Worm (Caenorhabditis elegans) whole organism, L3 larva: ENCODE data around the gene C07A9.5.

ENCODE experiments used
- ZK546.5 ChIP-seq: sonication (generic microtip); optimal IDR thresholded peaks from 2 replicates; lab custom pipeline; 2017; ENCODE audit warnings: missing biosample characterization, missing genetic modification characterization
- aly-2 ChIP-seq: fragments of 150-350 bp; optimal IDR thresholded peaks from 2 replicates; lab custom pipeline; 2014; ENCODE audit warnings: missing biosample characterization, missing genetic modification characterization
- ama-1 ChIP-seq: fragments of 150-350 bp; optimal IDR thresholded peaks from 2 replicates; lab custom pipeline; 2018
- ceh-82 ChIP-seq: fragments of 150-350 bp; optimal IDR thresholded peaks from 2 replicates; lab custom pipeline; 2014; ENCODE audit warnings: missing biosample characterization, missing genetic modification characterization
- ceh-9 ChIP-seq: sonication (generic microtip); optimal IDR thresholded peaks from 2 replicates; lab custom pipeline; 2018; ENCODE audit warnings: missing biosample characterization, missing genetic modification characterization
- egl-5 ChIP-seq: fragments of 150-350 bp; optimal IDR thresholded peaks from 2 replicates; lab custom pipeline; 2017; ENCODE audit warnings: missing biosample characterization, missing genetic modification reagents, missing genetic modification characterization, inconsistent platforms
- elt-1 ChIP-seq: fragments of 150-350 bp; optimal IDR thresholded peaks from 2 replicates; lab custom pipeline; 2014; ENCODE audit warnings: missing biosample characterization, missing genetic modification characterization
- elt-2 ChIP-seq: sonication (generic microtip); optimal IDR thresholded peaks from 2 replicates; lab custom pipeline; 2016; ENCODE audit warnings: missing genetic modification reagents, mild to moderate bottlenecking, missing genetic modification characterization, missing compliant biosample characterization
- elt-3 ChIP-seq, 3 experiments: fragments of 150-350 bp in 1 of 3; sonication (generic microtip) in 2 of 3; optimal IDR thresholded peaks; 2 replicates in 2 of 3; 4 replicates in 1 of 3; lab custom pipeline; 2014 to 2017; ENCODE audit warnings: missing biosample characterization in 3 of 3, missing genetic modification characterization in 3 of 3
- hmg-11 ChIP-seq: sonication (generic microtip); optimal IDR thresholded peaks from 2 replicates; lab custom pipeline; 2016; ENCODE audit warnings: missing genetic modification characterization, missing compliant biosample characterization
- jun-1 ChIP-seq: fragments of 150-350 bp; optimal IDR thresholded peaks from 2 replicates; lab custom pipeline; 2014; ENCODE audit warnings: missing biosample characterization, missing genetic modification reagents, missing genetic modification characterization
- lin-39 ChIP-seq: fragments of 150-350 bp; optimal IDR thresholded peaks from 2 replicates; lab custom pipeline; 2018; ENCODE audit warnings: missing biosample characterization, missing genetic modification reagents, missing genetic modification characterization
- mdl-1 ChIP-seq: fragments of 150-350 bp; optimal IDR thresholded peaks from 2 replicates; lab custom pipeline; 2014; ENCODE audit warnings: missing biosample characterization, missing genetic modification characterization
- nfya-1 ChIP-seq: sonication (generic microtip); optimal IDR thresholded peaks from 2 replicates; lab custom pipeline; 2017; ENCODE audit warnings: missing genetic modification characterization, mild to moderate bottlenecking, missing compliant biosample characterization, antibody characterized with exemption, moderate library complexity; ENCODE audit not compliant: insufficient read depth
- nhr-11 ChIP-seq: fragments of 150-350 bp; optimal IDR thresholded peaks from 2 replicates; lab custom pipeline; 2014; ENCODE audit warnings: missing biosample characterization, missing genetic modification characterization
- nhr-23 ChIP-seq: fragments of 150-350 bp; optimal IDR thresholded peaks from 2 replicates; lab custom pipeline; 2014; ENCODE audit warnings: missing biosample characterization, missing genetic modification reagents, missing genetic modification characterization
- nhr-237 ChIP-seq: fragments of 150-350 bp; optimal IDR thresholded peaks from 2 replicates; lab custom pipeline; 2014; ENCODE audit warnings: missing biosample characterization, missing genetic modification characterization
- nhr-25 ChIP-seq: sonication (generic microtip); optimal IDR thresholded peaks from 2 replicates; lab custom pipeline; 2017; ENCODE audit warnings: missing biosample characterization, missing genetic modification characterization
- nhr-28 ChIP-seq: fragments of 150-350 bp; optimal IDR thresholded peaks from 2 replicates; lab custom pipeline; 2014; ENCODE audit warnings: missing biosample characterization, missing genetic modification characterization
- nhr-43 ChIP-seq: sonication (generic microtip); optimal IDR thresholded peaks from 2 replicates; lab custom pipeline; 2016; ENCODE audit warnings: mild to moderate bottlenecking, missing genetic modification characterization, missing compliant biosample characterization; ENCODE audit not compliant: poor library complexity, severe bottlenecking
- nhr-76 ChIP-seq: fragments of 150-350 bp; sonication (generic microtip); optimal IDR thresholded peaks from 5 replicates; lab custom pipeline; 2014; ENCODE audit warnings: missing biosample characterization, missing genetic modification characterization
- pha-4 ChIP-seq: fragments of 150-350 bp; optimal IDR thresholded peaks from 2 replicates; lab custom pipeline; 2014; ENCODE audit warnings: missing biosample characterization, missing genetic modification reagents, missing genetic modification characterization
- pqm-1 ChIP-seq: fragments of 150-350 bp; optimal IDR thresholded peaks from 2 replicates; lab custom pipeline; 2017; ENCODE audit warnings: missing biosample characterization, missing genetic modification characterization, inconsistent platforms
- skn-1 ChIP-seq: fragments of 150-350 bp; optimal IDR thresholded peaks from 2 replicates; lab custom pipeline; 2014; ENCODE audit warnings: missing biosample characterization, missing genetic modification characterization
- snpc-4 ChIP-seq: fragments of 150-350 bp; optimal IDR thresholded peaks from 2 replicates; lab custom pipeline; 2014; ENCODE audit warnings: missing biosample characterization, missing genetic modification characterization
- tbx-2 ChIP-seq: sonication (generic microtip); optimal IDR thresholded peaks from 2 replicates; lab custom pipeline; 2016; ENCODE audit warnings: mild to moderate bottlenecking, missing genetic modification characterization, missing compliant biosample characterization
- unc-39 ChIP-seq: sonication (generic microtip); optimal IDR thresholded peaks from 4 replicates; lab custom pipeline; 2017; ENCODE audit warnings: missing biosample characterization, missing genetic modification characterization
- zag-1 ChIP-seq: fragments of 150-350 bp; optimal IDR thresholded peaks from 2 replicates; lab custom pipeline; 2014; ENCODE audit warnings: missing biosample characterization, missing genetic modification characterization
- ztf-11 ChIP-seq: fragments of 150-350 bp; optimal IDR thresholded peaks from 2 replicates; lab custom pipeline; 2014; ENCODE audit warnings: missing biosample characterization, missing genetic modification characterization
- ztf-4 ChIP-seq: fragments of 150-350 bp; optimal IDR thresholded peaks from 2 replicates; lab custom pipeline; 2014; ENCODE audit warnings: missing biosample characterization, missing genetic modification characterization

C07A9.5 gene

ce11 chrIII:9714731-9715130, 32.1 kb upstream of the C07A9.5 start:
- TF ChIP-seq nhr-23 (no peak), nhr-25 (tag; lab: Kevin White, UChicago) (no peak), egl-5 (tag; lab: Kevin White, UChicago) (no peak), ceh-9 (tag; lab: Kevin White, UChicago) (no peak), elt-2 (tag; lab: Kevin White, UChicago) (peak; percentile 80), ceh-82 (tag; lab: Kevin White, UChicago) (no peak), tbx-2 (no peak), unc-39 (tag; lab: Kevin White, UChicago) (no peak), nhr-43 (tag; lab: Kevin White, UChicago) (no peak), ama-1 (lab: Kevin White, UChicago) (no peak), lin-39 (tag; lab: Kevin White, UChicago) (no peak), pqm-1 (peak; percentile 28)
- TF ChIP-seq, all 47 proteins: peak for 2

- no peak for TF ChIP-seq ztf-4 (tag; lab: Kevin White, UChicago)
- peak; percentile 76 for TF ChIP-seq elt-2 (tag; lab: Kevin White, UChicago)
- TF ChIP-seq pqm-1, result peak; percentile 0
Observed at ce11 chrIII:9713862-9714261, 31.2 kb upstream of the C07A9.5 start, which contains the start of gene ncx-6. ncx-6 (minus strand) TSS chrIII:9713949.

- TF ChIP-seq ztf-11 (tag; lab: Kevin White, UChicago) (no peak), nhr-11 (no peak), nhr-28 (tag; lab: Kevin White, UChicago) (no peak), aly-2 (tag; lab: Kevin White, UChicago) (no peak), lin-39 (tag; lab: Kevin White, UChicago) (no peak), nhr-76 (tag; lab: Kevin White, UChicago) (no peak), elt-3 (tag; optimal IDR thresholded peaks at IDR 0.05; lab: Kevin White, UChicago) (no peak), elt-1 (tag; lab: Kevin White, UChicago) (no peak)
Observed at ce11 chrIII:9713182-9713581, 30.6 kb upstream of the C07A9.5 start.

- TF ChIP-seq mdl-1 (tag; lab: Kevin White, UChicago) (no peak), nfya-1 (tag; lab: Kevin White, UChicago) (no peak), nhr-25 (tag; lab: Kevin White, UChicago) (no peak)
Observed at ce11 chrIII:9711163-9711562, 28.5 kb upstream of the C07A9.5 start.

- TF ChIP-seq pha-4, result no peak
- TF ChIP-seq mdl-1 (tag; lab: Kevin White, UChicago), result no peak
- TF ChIP-seq egl-5 (tag; lab: Kevin White, UChicago), result peak; percentile 18
- TF ChIP-seq lin-39 (tag; lab: Kevin White, UChicago), result peak; percentile 41
Observed at ce11 chrIII:9705157-9705905, 22.7 kb upstream of the C07A9.5 start.

ce11 chrIII:9704606-9704938, 21.9 kb upstream of the C07A9.5 start:
- TF ChIP-seq ceh-82 (tag; lab: Kevin White, UChicago), result no peak
- TF ChIP-seq skn-1 (tag; lab: Kevin White, UChicago), result no peak
- no peak for TF ChIP-seq ZK546.5 (tag; lab: Kevin White, UChicago)
- no peak for TF ChIP-seq elt-1 (tag; lab: Kevin White, UChicago)
- no peak for TF ChIP-seq elt-2 (tag; lab: Kevin White, UChicago)
- TF ChIP-seq nhr-76 (tag; lab: Kevin White, UChicago), result no peak
- no peak for TF ChIP-seq pqm-1
- peak; percentile 22 for TF ChIP-seq nfya-1 (tag; lab: Kevin White, UChicago)

ce11 chrIII:9703747-9704605, 21.3 kb upstream of the C07A9.5 start:
- TF ChIP-seq snpc-4 (tag; lab: Kevin White, UChicago), result peak; percentile 3
- no peak for TF ChIP-seq nhr-28 (tag; lab: Kevin White, UChicago)
- TF ChIP-seq ceh-82 (tag; lab: Kevin White, UChicago), result peak; percentile 37
- TF ChIP-seq elt-2 (tag; lab: Kevin White, UChicago), result peak; percentile 12
- no peak for TF ChIP-seq nhr-237 (tag; lab: Kevin White, UChicago)
- TF ChIP-seq lin-39 (tag; lab: Kevin White, UChicago), result peak; percentile 75
- no peak for TF ChIP-seq ztf-4 (tag; lab: Kevin White, UChicago)
- peak; percentile 33 for TF ChIP-seq mdl-1 (tag; lab: Kevin White, UChicago)
- peak; percentile 40 for TF ChIP-seq pha-4
- peak; percentile 49 for TF ChIP-seq hmg-11 (tag; lab: Kevin White, UChicago)
- TF ChIP-seq jun-1 (tag; lab: Kevin White, UChicago), result peak; percentile 2
- TF ChIP-seq unc-39 (tag; lab: Kevin White, UChicago), result no peak
- TF ChIP-seq nhr-23, result peak; percentile 45
- TF ChIP-seq tbx-2, result peak; percentile 40
- peak; percentile 3 for TF ChIP-seq ama-1 (lab: Kevin White, UChicago)
- peak; percentile 23 for TF ChIP-seq nfya-1 (tag; lab: Kevin White, UChicago)
- TF ChIP-seq zag-1 (tag; lab: Kevin White, UChicago), result peak; percentile 20
- TF ChIP-seq, all 47 proteins: peak for 13
